Fruit fly (Drosophila melanogaster) whole organism, embryonic: ENCODE results near the gene Gyc89Da.

Source experiments
- Atf-2 ChIP-seq: fragments of 200-800 bp; sonication (Bioruptor generic); optimal IDR thresholded peaks from 2 replicates; lab custom pipeline; 2016; ENCODE audit warnings: missing biosample characterization, missing genetic modification characterization
- Bdp1 ChIP-seq: fragments of 200-800 bp; sonication (Bioruptor generic); optimal IDR thresholded peaks from 3 replicates; lab custom pipeline; 2016; ENCODE audit warnings: missing biosample characterization, missing genetic modification characterization
- Blimp-1 ChIP-seq: fragments of 200-800 bp; sonication (Bioruptor generic); optimal IDR thresholded peaks from 3 replicates; lab custom pipeline; 2018; ENCODE audit warnings: missing biosample characterization, missing genetic modification characterization, mild to moderate bottlenecking, moderate library complexity, missing genetic modification reagents
- CG1233 ChIP-seq: fragments of 200-800 bp; sonication (Bioruptor generic); optimal IDR thresholded peaks from 4 replicates; lab custom pipeline; 2018; ENCODE audit warnings: missing biosample characterization, mild to moderate bottlenecking, missing genetic modification characterization
- CG12744 ChIP-seq: fragments of 200-800 bp; sonication (Bioruptor generic); optimal IDR thresholded peaks from 2 replicates; lab custom pipeline; 2016; ENCODE audit warnings: missing biosample characterization, missing genetic modification characterization
- CG12942 ChIP-seq: fragments of 200-800 bp; sonication (Bioruptor generic); optimal IDR thresholded peaks from 3 replicates; lab custom pipeline; 2016; ENCODE audit warnings: missing biosample characterization, missing genetic modification characterization
- CG16779 ChIP-seq: fragments of 200-800 bp; sonication (Bioruptor generic); IDR thresholded peaks from 2 replicates; pipeline ENCODE4 v1.3.6; 2022; ENCODE audit warnings: missing biosample characterization, missing genetic modification characterization
- CG16813 ChIP-seq: fragments of 200-800 bp; sonication (Bioruptor generic); IDR thresholded peaks from 3 replicates; pipeline ENCODE4 v1.3.6; 2022; ENCODE audit warnings: missing biosample characterization, missing genetic modification characterization; ENCODE audit not compliant: partially characterized antibody
- CG17186 ChIP-seq: fragments of 200-800 bp; sonication (Bioruptor generic); optimal IDR thresholded peaks from 3 replicates; lab custom pipeline; 2017; ENCODE audit warnings: missing biosample characterization, missing genetic modification reagents, missing genetic modification characterization
- CG17359 ChIP-seq: fragments of 200-800 bp; sonication (Bioruptor generic); optimal IDR thresholded peaks from 3 replicates; lab custom pipeline; 2018; ENCODE audit warnings: missing biosample characterization, mild to moderate bottlenecking, missing genetic modification characterization, moderate library complexity
- CG2116 ChIP-seq: fragments of 200-800 bp; sonication (Bioruptor generic); optimal IDR thresholded peaks from 3 replicates; lab custom pipeline; 2018; ENCODE audit warnings: missing biosample characterization, mild to moderate bottlenecking, missing genetic modification characterization
- CG2120 ChIP-seq: fragments of 200-800 bp; sonication (Bioruptor generic); optimal IDR thresholded peaks from 3 replicates; lab custom pipeline; 2016; ENCODE audit warnings: missing biosample characterization, missing genetic modification characterization
- CG2202 ChIP-seq: fragments of 200-800 bp; sonication (Bioruptor generic); optimal IDR thresholded peaks from 2 replicates; lab custom pipeline; 2018; ENCODE audit warnings: missing biosample characterization, mild to moderate bottlenecking, missing genetic modification characterization
- CG2875 ChIP-seq: fragments of 200-800 bp; sonication (Bioruptor generic); optimal IDR thresholded peaks from 2 replicates; lab custom pipeline; 2017; ENCODE audit warnings: missing biosample characterization, mild to moderate bottlenecking, missing genetic modification characterization, missing genetic modification reagents
- CG30020 ChIP-seq: fragments of 200-800 bp; optimal IDR thresholded peaks from 2 replicates; lab custom pipeline; 2019; ENCODE audit warnings: missing biosample characterization, mild to moderate bottlenecking, missing genetic modification characterization, moderate library complexity
- CG31388 ChIP-seq: fragments of 200-800 bp; sonication (Bioruptor generic); optimal IDR thresholded peaks from 2 replicates; lab custom pipeline; 2016; ENCODE audit warnings: missing biosample characterization, missing genetic modification characterization
- CG43689 ChIP-seq: fragments of 200-800 bp; sonication (Bioruptor generic); IDR thresholded peaks from 2 replicates; pipeline ENCODE4 v1.3.6; 2022; ENCODE audit warnings: missing biosample characterization, missing genetic modification characterization
- CG4730 ChIP-seq: fragments of 200-800 bp; sonication (Bioruptor generic); IDR thresholded peaks from 2 replicates; pipeline ENCODE4 v1.3.6; 2022; ENCODE audit warnings: missing biosample characterization, missing genetic modification characterization
- CG6272 ChIP-seq: fragments of 200-800 bp; sonication (Bioruptor generic); IDR thresholded peaks from 2 replicates; pipeline ENCODE4 v1.3.6; 2022; ENCODE audit warnings: missing biosample characterization, missing genetic modification characterization
- CG6854 ChIP-seq: fragments of 200-800 bp; sonication (Bioruptor generic); optimal IDR thresholded peaks from 3 replicates; lab custom pipeline; 2017; ENCODE audit warnings: missing biosample characterization, mild to moderate bottlenecking, missing genetic modification characterization
- CG7745 ChIP-seq: fragments of 200-800 bp; sonication (Bioruptor generic); optimal IDR thresholded peaks from 2 replicates; lab custom pipeline; 2018; ENCODE audit warnings: missing biosample characterization, mild to moderate bottlenecking, missing genetic modification characterization, moderate library complexity
- D ChIP-seq, 2 experiments: fragments of 200-800 bp in 1 of 2; fragments of >200 bp in 1 of 2; sonication (Bioruptor generic) in 1 of 2; optimal IDR thresholded peaks; 2 replicates in 1 of 2; 3 replicates in 1 of 2; lab custom pipeline; 2017; ENCODE audit warnings: mild to moderate bottlenecking in 1 of 2, missing biosample characterization in 1 of 2, missing genetic modification characterization in 1 of 2, missing genetic modification reagents in 1 of 2
- D19A ChIP-seq: fragments of 200-800 bp; optimal IDR thresholded peaks from 3 replicates; lab custom pipeline; 2019; ENCODE audit warnings: missing biosample characterization, mild to moderate bottlenecking, missing genetic modification characterization, moderate library complexity
- Dip2 ChIP-seq: fragments of 200-800 bp; sonication (Bioruptor generic); IDR thresholded peaks from 2 replicates; pipeline ENCODE4 v1.3.6; 2022; ENCODE audit warnings: missing biosample characterization, missing genetic modification characterization
- Dip3 ChIP-seq: fragments of 200-800 bp; sonication (Bioruptor generic); optimal IDR thresholded peaks from 3 replicates; lab custom pipeline; 2016; ENCODE audit warnings: missing biosample characterization, missing genetic modification characterization
- Doc3 ChIP-seq: fragments of 200-800 bp; sonication (Bioruptor generic); IDR thresholded peaks from 3 replicates; pipeline ENCODE4 v1.3.6; 2022; ENCODE audit warnings: missing biosample characterization, missing genetic modification characterization; ENCODE audit not compliant: partially characterized antibody
- Drgx ChIP-seq: fragments of 200-800 bp; sonication (Bioruptor generic); IDR thresholded peaks from 2 replicates; pipeline ENCODE4 v1.3.6; 2022; ENCODE audit warnings: missing biosample characterization, missing genetic modification characterization
- E2f2 ChIP-seq: fragments of 200-800 bp; sonication (Bioruptor generic); IDR thresholded peaks from 2 replicates; pipeline ENCODE4 v1.3.6; 2022; ENCODE audit warnings: missing biosample characterization, missing genetic modification characterization
- Eip74EF ChIP-seq, 2 experiments: fragments of 200-800 bp in 1 of 2; fragments of >200 bp in 1 of 2; sonication (Bioruptor generic) in 1 of 2; optimal IDR thresholded peaks; 2 replicates each; lab custom pipeline; 2017 to 2019; ENCODE audit warnings: missing biosample characterization in 2 of 2, missing genetic modification characterization in 2 of 2, mild to moderate bottlenecking in 1 of 2, moderate library complexity in 1 of 2
- HLH54F ChIP-seq: fragments of 200-800 bp; sonication (Bioruptor generic); optimal IDR thresholded peaks from 3 replicates; lab custom pipeline; 2016; ENCODE audit warnings: missing biosample characterization, missing genetic modification characterization
- Max ChIP-seq: fragments of 200-800 bp; sonication (Bioruptor generic); optimal IDR thresholded peaks from 2 replicates; lab custom pipeline; 2016; ENCODE audit warnings: missing biosample characterization, mild to moderate bottlenecking, missing genetic modification characterization
- Mes4 ChIP-seq: fragments of 200-800 bp; sonication (Bioruptor generic); optimal IDR thresholded peaks from 2 replicates; lab custom pipeline; 2016; ENCODE audit warnings: missing biosample characterization, missing genetic modification characterization
- NfI ChIP-seq: fragments of 200-800 bp; sonication (Bioruptor generic); optimal IDR thresholded peaks from 3 replicates; lab custom pipeline; 2018; ENCODE audit warnings: missing biosample characterization, mild to moderate bottlenecking, missing genetic modification characterization, moderate library complexity
- Scr ChIP-seq: fragments of 200-800 bp; sonication (Bioruptor generic); IDR thresholded peaks from 2 replicates; pipeline ENCODE4 v1.3.6; 2022; ENCODE audit warnings: missing biosample characterization, missing genetic modification characterization; ENCODE audit not compliant: partially characterized antibody
- Sin3A ChIP-seq: fragments of >200 bp; optimal IDR thresholded peaks from 2 replicates; lab custom pipeline; 2018
- Spps ChIP-seq: fragments of 200-800 bp; sonication (Bioruptor generic); optimal IDR thresholded peaks from 2 replicates; lab custom pipeline; 2018; ENCODE audit warnings: missing biosample characterization, mild to moderate bottlenecking, missing genetic modification characterization
- Sry-δ ChIP-seq: fragments of 200-800 bp; sonication (Bioruptor generic); optimal IDR thresholded peaks from 2 replicates; lab custom pipeline; 2016; ENCODE audit warnings: missing biosample characterization, missing genetic modification characterization
- aop ChIP-seq: fragments of 200-800 bp; sonication (Bioruptor generic); IDR thresholded peaks from 2 replicates; pipeline ENCODE4 v1.3.6; 2022; ENCODE audit warnings: missing biosample characterization, missing genetic modification characterization
- az2 ChIP-seq: fragments of 200-800 bp; sonication (Bioruptor generic); optimal IDR thresholded peaks from 3 replicates; lab custom pipeline; 2016; ENCODE audit warnings: missing biosample characterization, missing genetic modification characterization
- dati ChIP-seq: fragments of 200-800 bp; sonication (Bioruptor generic); IDR thresholded peaks from 2 replicates; pipeline ENCODE4 v1.3.6; 2022; ENCODE audit warnings: missing biosample characterization, missing genetic modification characterization
- gce ChIP-seq: fragments of 200-800 bp; sonication (Bioruptor generic); IDR thresholded peaks from 3 replicates; pipeline ENCODE4 v1.3.6; 2022; ENCODE audit warnings: missing biosample characterization, missing genetic modification characterization
- gfzf ChIP-seq: fragments of 200-800 bp; sonication (Bioruptor generic); optimal IDR thresholded peaks from 2 replicates; lab custom pipeline; 2016; ENCODE audit warnings: missing biosample characterization, mild to moderate bottlenecking, missing genetic modification characterization, moderate library complexity
- gt ChIP-seq: fragments of 200-800 bp; sonication (Bioruptor generic); IDR thresholded peaks from 2 replicates; pipeline ENCODE4 v1.3.6; 2022; ENCODE audit warnings: missing biosample characterization, missing genetic modification characterization
- her ChIP-seq: fragments of 200-800 bp; sonication (Bioruptor generic); optimal IDR thresholded peaks from 2 replicates; lab custom pipeline; 2016; ENCODE audit warnings: missing biosample characterization, missing genetic modification characterization
- nerfin-2 ChIP-seq: fragments of 200-800 bp; sonication (Bioruptor generic); IDR thresholded peaks from 2 replicates; pipeline ENCODE4 v1.3.6; 2022; ENCODE audit warnings: missing biosample characterization, missing genetic modification characterization; ENCODE audit not compliant: partially characterized antibody
- pb ChIP-seq: fragments of 200-800 bp; sonication (Bioruptor generic); optimal IDR thresholded peaks from 3 replicates; lab custom pipeline; 2016; ENCODE audit warnings: missing biosample characterization, missing genetic modification characterization
- pfk ChIP-seq: fragments of 200-800 bp; sonication (Bioruptor generic); optimal IDR thresholded peaks from 2 replicates; lab custom pipeline; 2018; ENCODE audit warnings: missing biosample characterization, mild to moderate bottlenecking, missing genetic modification characterization, moderate library complexity
- so ChIP-seq: fragments of 200-800 bp; sonication (Bioruptor generic); IDR thresholded peaks from 3 replicates; pipeline ENCODE4 v1.3.6; 2022; ENCODE audit warnings: missing biosample characterization, missing genetic modification characterization
- ssp ChIP-seq: fragments of 200-800 bp; sonication (Bioruptor generic); IDR thresholded peaks from 2 replicates; pipeline ENCODE4 v1.3.6; 2022; ENCODE audit warnings: missing biosample characterization, missing genetic modification characterization

Gyc89Da gene

dm6 chr3R:16448378-16449134 is 23.8 kb upstream of the Gyc89Da start (continued):
- TF ChIP-seq gfzf (GFP tag; lab: Kevin White, UChicago) (no peak), CG4730 (peak; percentile 70), CG2120 (GFP tag; lab: Kevin White, UChicago) (peak; percentile 69), Blimp-1 (GFP tag; lab: Kevin White, UChicago) (peak; percentile 75), gt (GFP tag; lab: Robert Waterston, UW) (peak; percentile 76), CG17359 (tag; lab: Kevin White, UChicago) (peak; percentile 85), Eip74EF (GFP tag; optimal IDR thresholded peaks at IDR 0.05; lab: Kevin White, UChicago) (peak in 1 of 2 experiments; percentile 34), Drgx (GFP tag; lab: Robert Waterston, UW) (peak; percentile 88), E2f2 (GFP tag; lab: Robert Waterston, UW) (no peak; the same call in 1 of the 2 replicates), Dip3 (GFP tag; lab: Kevin White, UChicago) (peak; percentile 70), CG2875 (peak; percentile 18), CG43689 (GFP tag; lab: Robert Waterston, UW) (peak; percentile 66), so (peak; percentile 59; the same call in 2 of the 3 replicates), Mes4 (GFP tag; lab: Kevin White, UChicago) (peak; percentile 48), her (peak; percentile 57), Dip2 (GFP tag; lab: Robert Waterston, UW) (no peak), nerfin-2 (GFP tag; lab: Robert Waterston, UW) (no peak), D19A (tag; lab: Kevin White, UChicago) (peak; percentile 46), HLH54F (GFP tag; lab: Kevin White, UChicago) (peak; percentile 23), D (optimal IDR thresholded peaks at IDR 0.05; lab: Kevin White, UChicago) (no peak), D (GFP tag; optimal IDR thresholded peaks at IDR 0.05; lab: Kevin White, UChicago) (no peak), CG6272 (GFP tag; lab: Robert Waterston, UW) (peak; percentile 74), Sry-δ (no peak), az2 (GFP tag; lab: Kevin White, UChicago) (peak; percentile 67), CG7745 (tag; lab: Kevin White, UChicago) (no peak), gce (GFP tag; lab: Robert Waterston, UW) (peak; percentile 82), CG31388 (GFP tag; lab: Kevin White, UChicago) (no peak), NfI (peak; percentile 72), Atf-2 (peak; percentile 40), ssp (GFP tag; lab: Robert Waterston, UW) (peak; percentile 28), Spps (peak; percentile 68), CG12744 (GFP tag; lab: Kevin White, UChicago) (peak; percentile 35), CG16813 (GFP tag; lab: Robert Waterston, UW) (no peak), CG17186 (GFP tag; lab: Kevin White, UChicago) (peak; percentile 66), Scr (no peak), aop (GFP tag; lab: Robert Waterston, UW) (0 out of 2 replicates have a peak, but pooled peaks have one; percentile 5), CG6854 (GFP tag; lab: Kevin White, UChicago) (no peak), CG2202 (tag; lab: Kevin White, UChicago) (peak; percentile 68), CG12942 (GFP tag; lab: Kevin White, UChicago) (peak; percentile 66), Sin3A (lab: Kevin White, UChicago) (no peak), pfk (GFP tag; lab: Kevin White, UChicago) (no peak), CG16779 (GFP tag; lab: Robert Waterston, UW) (0 out of 2 replicates have a peak, but pooled peaks have one; percentile 20), Doc3 (GFP tag; lab: Robert Waterston, UW) (no peak), CG30020 (tag; lab: Kevin White, UChicago) (peak; percentile 33), pb (GFP tag; lab: Kevin White, UChicago) (no peak), CG2116 (GFP tag; lab: Kevin White, UChicago) (no peak), Max (GFP tag; lab: Kevin White, UChicago) (no peak), dati (GFP tag; lab: Robert Waterston, UW) (peak; percentile 87), CG1233 (GFP tag; lab: Kevin White, UChicago) (peak; percentile 14), Bdp1 (peak; percentile 63)
